Fruit fly (Drosophila melanogaster): ENCODE data around the gene vri.

The vri gene

dm6 chr2L:5247812-5248211, 40.9 kb upstream of the vri start:
- TF ChIP-seq svp (GFP tag) (peak; percentile 53), CG11902 (GFP tag; optimal IDR thresholded peaks at IDR 0.05) (no peak), CG11294 (GFP tag; IDR thresholded peaks at IDR 0.05) (no peak)

dm6 chr2L:5248582-5248981, 40.2 kb upstream of the vri start:
- TF ChIP-seq CG8319 (GFP tag; optimal IDR thresholded peaks at IDR 0.05): no peak
- no peak for TF ChIP-seq Sox15 (GFP tag; optimal IDR thresholded peaks at IDR 0.05)
- TF ChIP-seq fd85E (GFP tag; optimal IDR thresholded peaks at IDR 0.05): no peak
- no peak for TF ChIP-seq Hr39 (GFP tag; optimal IDR thresholded peaks at IDR 0.05)

dm6 chr2L:5249766-5250165, 39.0 kb upstream of the vri start:
- TF ChIP-seq Eip78C (GFP tag) (peak; percentile 84), Lpt (GFP tag; optimal IDR thresholded peaks at IDR 0.05) (peak; percentile 50), CG8319 (GFP tag; optimal IDR thresholded peaks at IDR 0.05) (no peak), CG3919 (GFP tag; optimal IDR thresholded peaks at IDR 0.05) (peak; percentile 76), Blimp-1 (GFP tag; optimal IDR thresholded peaks at IDR 0.05) (no peak), CG11762 (GFP tag; optimal IDR thresholded peaks at IDR 0.05; ENCODE audit: insufficient read depth) (peak; percentile 2), svp (GFP tag) (peak; percentile 90), esn (GFP tag; optimal IDR thresholded peaks at IDR 0.05) (peak; percentile 79), CG6808 (GFP tag; optimal IDR thresholded peaks at IDR 0.05) (peak; percentile 52), Smox (GFP tag; optimal IDR thresholded peaks at IDR 0.05) (peak; percentile 73), Sox102F (GFP tag; optimal IDR thresholded peaks at IDR 0.05) (peak; percentile 84), CG7368 (GFP tag; optimal IDR thresholded peaks at IDR 0.05) (peak; percentile 67), CG11902 (GFP tag; optimal IDR thresholded peaks at IDR 0.05) (peak; percentile 25), OdsH (GFP tag; optimal IDR thresholded peaks at IDR 0.05) (peak; percentile 53), Met (GFP tag; optimal IDR thresholded peaks at IDR 0.05) (peak; percentile 78), Sox14 (GFP tag; optimal IDR thresholded peaks at IDR 0.05) (peak; percentile 61), CG1621 (tag; optimal IDR thresholded peaks at IDR 0.05) (peak; percentile 32), lz (GFP tag; optimal IDR thresholded peaks at IDR 0.05) (peak; percentile 70), CG4318 (GFP tag; optimal IDR thresholded peaks at IDR 0.05) (no peak), CG8632 (GFP tag; optimal IDR thresholded peaks at IDR 0.05) (no peak), Hr4 (GFP tag; optimal IDR thresholded peaks at IDR 0.05) (peak; percentile 34), CG6854 (GFP tag; optimal IDR thresholded peaks at IDR 0.05) (peak; percentile 31), CG16779 (tag; optimal IDR thresholded peaks at IDR 0.05) (no peak), CG9139 (GFP tag; optimal IDR thresholded peaks at IDR 0.05) (no peak), CG10669 (GFP tag; optimal IDR thresholded peaks at IDR 0.05) (peak; percentile 42), Sox15 (GFP tag; optimal IDR thresholded peaks at IDR 0.05) (no peak), CG6792 (GFP tag; optimal IDR thresholded peaks at IDR 0.05) (peak; percentile 69), CG6163 (GFP tag; IDR thresholded peaks at IDR 0.05) (peak; percentile 84), ss (GFP tag; optimal IDR thresholded peaks at IDR 0.05) (peak; percentile 46 to 61), net (GFP tag; optimal IDR thresholded peaks at IDR 0.05) (peak; percentile 20), CG32006 (GFP tag; optimal IDR thresholded peaks at IDR 0.05) (peak; percentile 42), eg (GFP tag; IDR thresholded peaks at IDR 0.05) (peak; percentile 64; the same call in 2 of the 3 replicates), Hr38 (GFP tag; optimal IDR thresholded peaks at IDR 0.05) (no peak), CG34406 (GFP tag; optimal IDR thresholded peaks at IDR 0.05) (peak; percentile 36), salr (GFP tag; optimal IDR thresholded peaks at IDR 0.05) (peak in 1 of 2 experiments; percentile 12), dac (GFP tag; optimal IDR thresholded peaks at IDR 0.05) (no peak), Ets96B (tag; optimal IDR thresholded peaks at IDR 0.05) (peak; percentile 53), topi (GFP tag; optimal IDR thresholded peaks at IDR 0.05) (peak; percentile 66), Gug (GFP tag; IDR thresholded peaks at IDR 0.05) (no peak), acj6 (GFP tag; optimal IDR thresholded peaks at IDR 0.05) (peak; percentile 57), Hr39 (GFP tag; optimal IDR thresholded peaks at IDR 0.05) (peak; percentile 70), CG3032 (tag; optimal IDR thresholded peaks at IDR 0.05) (peak; percentile 55), cyc (GFP tag; optimal IDR thresholded peaks at IDR 0.05) (peak; percentile 69), CG6276 (GFP tag; optimal IDR thresholded peaks at IDR 0.05) (peak; percentile 6), vri (GFP tag; optimal IDR thresholded peaks at IDR 0.05) (peak; percentile 93), achi (GFP tag; optimal IDR thresholded peaks at IDR 0.05) (peak; percentile 58), CG11294 (GFP tag; IDR thresholded peaks at IDR 0.05) (no peak)
